Fruit fly (Drosophila melanogaster) whole organism, wandering third instar larva: Measurements from ENCODE around the gene CG17267.
A peak's percentile ranks its signal among the peaks of the same experiment; 100 is the strongest.

ENCODE experiments used
- Abd-B ChIP-seq: fragments of >200 bp; optimal IDR thresholded peaks from 2 replicates; lab custom pipeline; 2017; ENCODE audit warnings: missing biosample characterization, missing genetic modification characterization
- CG32264 ChIP-seq: fragments of 200-800 bp; sonication (Bioruptor generic); optimal IDR thresholded peaks from 2 replicates; lab custom pipeline; 2016; ENCODE audit warnings: missing biosample characterization, missing genetic modification characterization
- CG9705 ChIP-seq: fragments of 200-800 bp; sonication (Bioruptor generic); optimal IDR thresholded peaks from 2 replicates; lab custom pipeline; 2018; ENCODE audit warnings: missing biosample characterization, mild to moderate bottlenecking, missing genetic modification characterization
- CrebA ChIP-seq: fragments of 200-800 bp; sonication (Bioruptor generic); optimal IDR thresholded peaks from 2 replicates; lab custom pipeline; 2016; ENCODE audit warnings: missing biosample characterization, mild to moderate bottlenecking, missing genetic modification characterization, borderline replicate concordance
- Dfd ChIP-seq: fragments of >200 bp; optimal IDR thresholded peaks from 2 replicates; lab custom pipeline; 2017; ENCODE audit warnings: missing biosample characterization, missing genetic modification characterization
- Dif ChIP-seq: fragments of 200-275, 200-300 bp; sonication (Bioruptor generic); optimal IDR thresholded peaks from 2 replicates; lab custom pipeline; 2018; ENCODE audit warnings: missing biosample characterization, missing genetic modification characterization; ENCODE audit not compliant: partially characterized antibody
- GATAd ChIP-seq: sonication (Bioruptor generic); optimal IDR thresholded peaks from 2 replicates; lab custom pipeline; 2016; ENCODE audit warnings: missing biosample characterization, missing genetic modification characterization
- HLH106 ChIP-seq: fragments of 200-800 bp; optimal IDR thresholded peaks from 3 replicates; lab custom pipeline; 2019; ENCODE audit warnings: missing biosample characterization, mild to moderate bottlenecking, missing genetic modification characterization, moderate library complexity
- Hnf4 ChIP-seq: fragments of 200-800 bp; sonication (Bioruptor generic); optimal IDR thresholded peaks from 2 replicates; lab custom pipeline; 2016; ENCODE audit warnings: missing biosample characterization, mild to moderate bottlenecking, missing genetic modification characterization
- Hr78 ChIP-seq: fragments of >200 bp; optimal IDR thresholded peaks from 2 replicates; lab custom pipeline; 2017; ENCODE audit warnings: missing biosample characterization, missing genetic modification characterization
- Hr83 ChIP-seq: fragments of 200-300 bp; sonication (Bioruptor generic); optimal IDR thresholded peaks from 2 replicates; lab custom pipeline; 2016; ENCODE audit warnings: missing biosample characterization, mild to moderate bottlenecking, missing genetic modification characterization, moderate library complexity; ENCODE audit not compliant: poor library complexity, severe bottlenecking
- Jra ChIP-seq: sonication (Bioruptor generic); optimal IDR thresholded peaks from 2 replicates; lab custom pipeline; 2016; ENCODE audit warnings: missing biosample characterization, missing genetic modification characterization
- Mio ChIP-seq: sonication (Bioruptor generic); optimal IDR thresholded peaks from 2 replicates; lab custom pipeline; 2016; ENCODE audit warnings: missing biosample characterization, missing genetic modification characterization
- Myc ChIP-seq: fragments of >200 bp; optimal IDR thresholded peaks from 2 replicates; lab custom pipeline; 2017
- N ChIP-seq: fragments of >200 bp; optimal IDR thresholded peaks from 2 replicates; lab custom pipeline; 2018; ENCODE audit warnings: missing biosample characterization, missing external identifiers, missing genetic modification characterization
- OdsH ChIP-seq: fragments of 200-800 bp; sonication (Bioruptor generic); optimal IDR thresholded peaks from 2 replicates; lab custom pipeline; 2016; ENCODE audit warnings: missing biosample characterization, mild to moderate bottlenecking, missing genetic modification characterization
- Rel ChIP-seq, 2 experiments: fragments of 200-800 bp; sonication (Bioruptor generic) in 1 of 2; optimal IDR thresholded peaks; 2 replicates in 1 of 2; 3 replicates in 1 of 2; lab custom pipeline; 2016 to 2019; ENCODE audit warnings: mild to moderate bottlenecking in 2 of 2, missing biosample characterization in 2 of 2, missing genetic modification characterization in 2 of 2, moderate library complexity in 1 of 2
- Sp1 ChIP-seq: fragments of 200-800 bp; sonication (Bioruptor generic); optimal IDR thresholded peaks from 3 replicates; lab custom pipeline; 2019; ENCODE audit warnings: missing biosample characterization, mild to moderate bottlenecking, missing genetic modification characterization, moderate library complexity
- Vsx2 ChIP-seq: fragments of 200-300, 225-300 bp; sonication (Bioruptor generic); optimal IDR thresholded peaks from 2 replicates; lab custom pipeline; 2018; ENCODE audit warnings: missing biosample characterization, missing genetic modification characterization; ENCODE audit not compliant: partially characterized antibody
- br ChIP-seq: fragments of 200-800 bp; sonication (Bioruptor generic); optimal IDR thresholded peaks from 2 replicates; lab custom pipeline; 2016; ENCODE audit warnings: missing biosample characterization, missing genetic modification characterization
- dl ChIP-seq, 2 experiments: fragments of 175-275, 200-275 bp in 1 of 2; fragments of 200-275 bp in 1 of 2; sonication (Bioruptor generic); optimal IDR thresholded peaks; lab custom pipeline; 2018; ENCODE audit warnings: mild to moderate bottlenecking in 2 of 2, missing biosample characterization in 2 of 2, missing genetic modification characterization in 2 of 2, moderate library complexity in 2 of 2; ENCODE audit not compliant: partially characterized antibody in 2 of 2, insufficient read depth in 1 of 2
- dmrt93B ChIP-seq: fragments of 200-800 bp; sonication (Bioruptor generic); optimal IDR thresholded peaks from 2 replicates; lab custom pipeline; 2018; ENCODE audit warnings: missing biosample characterization, mild to moderate bottlenecking, missing genetic modification characterization
- dsf ChIP-seq: sonication (Bioruptor generic); optimal IDR thresholded peaks from 2 replicates; lab custom pipeline; 2016; ENCODE audit warnings: missing biosample characterization, missing genetic modification characterization, borderline replicate concordance
- ey ChIP-seq: fragments of 200-800 bp; sonication (Bioruptor generic); optimal IDR thresholded peaks from 2 replicates; lab custom pipeline; 2016; ENCODE audit warnings: missing biosample characterization, missing genetic modification characterization
- foxo ChIP-seq, 2 experiments: fragments of 200-800 bp; sonication (Bioruptor generic); optimal IDR thresholded peaks; 2 replicates in 1 of 2; 3 replicates in 1 of 2; lab custom pipeline; 2016 to 2017; ENCODE audit warnings: missing biosample characterization in 2 of 2, missing genetic modification characterization in 2 of 2
- fru ChIP-seq: fragments of 200-800 bp; sonication (Bioruptor generic); optimal IDR thresholded peaks from 3 replicates; lab custom pipeline; 2016; ENCODE audit warnings: missing biosample characterization, mild to moderate bottlenecking, missing genetic modification characterization
- h ChIP-seq: fragments of 200-800 bp; sonication (Bioruptor generic); optimal IDR thresholded peaks from 3 replicates; lab custom pipeline; 2016; ENCODE audit warnings: missing biosample characterization, mild to moderate bottlenecking, missing genetic modification characterization
- jim ChIP-seq: fragments of 175-275, 200-325 bp; sonication (Bioruptor generic); optimal IDR thresholded peaks from 2 replicates; lab custom pipeline; 2016; ENCODE audit warnings: missing biosample characterization, mild to moderate bottlenecking, missing genetic modification characterization
- lola ChIP-seq: fragments of >200 bp; optimal IDR thresholded peaks from 2 replicates; lab custom pipeline; 2017; ENCODE audit warnings: missing biosample characterization, missing genetic modification characterization
- pan ChIP-seq: fragments of >200 bp; optimal IDR thresholded peaks from 2 replicates; lab custom pipeline; 2017
- psq ChIP-seq: fragments of 200-800 bp; sonication (Bioruptor generic); optimal IDR thresholded peaks from 3 replicates; lab custom pipeline; 2017; ENCODE audit warnings: missing biosample characterization, mild to moderate bottlenecking, missing genetic modification characterization, moderate library complexity
- rgr ChIP-seq: fragments of 200-800 bp; sonication (Bioruptor generic); optimal IDR thresholded peaks from 3 replicates; lab custom pipeline; 2016; ENCODE audit warnings: missing biosample characterization, mild to moderate bottlenecking, missing genetic modification characterization
- sage ChIP-seq: fragments of 200-800 bp; sonication (Bioruptor generic); optimal IDR thresholded peaks from 2 replicates; lab custom pipeline; 2016; ENCODE audit warnings: missing biosample characterization, mild to moderate bottlenecking, missing genetic modification characterization
- sv ChIP-seq: fragments of 200-800 bp; sonication (Bioruptor generic); optimal IDR thresholded peaks from 3 replicates; lab custom pipeline; 2016; ENCODE audit warnings: missing biosample characterization, missing genetic modification characterization
- tai ChIP-seq: sonication (Bioruptor generic); optimal IDR thresholded peaks from 2 replicates; lab custom pipeline; 2016; ENCODE audit warnings: missing biosample characterization, missing genetic modification characterization
- usp ChIP-seq: fragments of >200 bp; optimal IDR thresholded peaks from 2 replicates; lab custom pipeline; 2017; ENCODE audit warnings: missing biosample characterization, missing genetic modification characterization

The CG17267 gene

DNA sequence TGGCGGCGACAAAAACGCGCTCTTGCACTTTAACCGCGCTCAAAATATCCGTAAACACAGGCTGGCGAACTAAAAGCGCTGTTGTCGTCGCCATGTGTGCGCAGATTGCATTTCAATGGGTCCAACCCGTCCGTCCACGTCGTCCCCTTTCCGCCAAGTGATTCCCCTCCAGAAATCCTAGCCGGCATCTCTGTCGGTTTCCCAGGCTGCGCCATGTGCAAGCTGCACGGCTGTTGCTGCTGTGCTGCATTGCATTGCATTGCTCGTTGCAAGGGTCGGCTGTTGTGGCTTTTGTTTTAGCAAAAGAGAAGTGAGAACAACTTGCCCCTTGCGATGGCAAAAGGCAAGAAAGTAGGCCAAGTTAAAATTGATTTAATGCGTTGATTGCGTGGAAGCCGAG lies 35.2 kb upstream of the CG17267 start:
- TF ChIP-seq OdsH (GFP tag; lab: Kevin White, UChicago) = no peak
- no peak for TF ChIP-seq Jra (GFP tag; lab: Kevin White, UChicago)
- TF ChIP-seq Myc = no peak
- TF ChIP-seq Hr78 (GFP tag; lab: Kevin White, UChicago) = no peak
- no peak for TF ChIP-seq dmrt93B (GFP tag; lab: Kevin White, UChicago)
- no peak for TF ChIP-seq psq (GFP tag; lab: Kevin White, UChicago)
- TF ChIP-seq fru (GFP tag; lab: Kevin White, UChicago) = no peak
- TF ChIP-seq Mio (GFP tag; lab: Kevin White, UChicago) = no peak
- no peak for TF ChIP-seq pan
- TF ChIP-seq Sp1 (GFP tag; lab: Kevin White, UChicago) = no peak
- no peak for TF ChIP-seq h (GFP tag; lab: Kevin White, UChicago)

DNA sequence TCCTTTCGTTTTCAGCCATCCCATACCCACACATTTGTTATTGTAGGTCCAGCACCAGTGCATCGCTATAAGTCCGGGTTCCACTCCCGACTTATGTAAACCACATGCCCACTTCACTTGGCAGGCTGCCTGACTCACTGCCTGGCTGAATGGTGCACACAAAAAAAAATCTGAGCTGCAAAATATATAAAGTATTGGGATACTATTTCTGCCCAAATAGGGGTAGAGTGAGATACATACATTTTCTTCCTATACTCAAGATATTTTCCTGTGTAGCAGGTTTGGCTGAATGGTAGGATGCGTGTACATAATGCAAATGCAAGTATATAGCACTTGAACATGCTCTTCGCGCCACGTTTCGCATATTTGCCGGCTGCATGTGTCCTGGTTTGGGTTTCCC lies 34.3 kb upstream of the CG17267 start:
- TF ChIP-seq foxo (GFP tag; optimal IDR thresholded peaks at IDR 0.05; lab: Kevin White, UChicago) = peak in 1 of 2 experiments; percentile 19
- TF ChIP-seq Jra (GFP tag; lab: Kevin White, UChicago) = no peak

DNA sequence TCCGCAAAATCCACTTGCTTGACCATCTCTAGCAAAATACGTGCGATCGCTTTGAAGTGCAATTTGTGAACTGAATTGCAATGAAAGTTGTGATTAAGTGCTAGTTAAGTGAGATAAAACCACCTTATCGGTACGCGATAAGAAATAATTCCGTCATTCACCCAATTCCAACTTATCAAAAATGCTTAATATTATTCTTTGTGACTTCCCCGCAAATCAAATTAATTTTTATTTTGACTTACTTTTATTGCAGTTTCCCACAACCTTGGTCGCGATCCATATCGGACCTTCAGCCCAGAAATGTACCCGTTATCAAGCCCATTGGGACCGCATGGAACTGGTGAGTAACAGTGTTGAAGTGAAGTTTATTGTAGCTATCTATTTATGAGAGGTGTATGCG lies 33.6 kb upstream of the CG17267 start, which contains the start of gene Takl1:
Gene Takl1, minus strand, starts transcription at position 59 of the 400 bp plus-strand sequence.
- TF ChIP-seq Rel (GFP tag; optimal IDR thresholded peaks at IDR 0.05; lab: Kevin White, UChicago) (no peak), Rel (tag; optimal IDR thresholded peaks at IDR 0.05; lab: Kevin White, UChicago) (peak; percentile 97), Hnf4 (GFP tag; lab: Kevin White, UChicago) (no peak)
- TF ChIP-seq, all 38 proteins: peak for 1

DNA sequence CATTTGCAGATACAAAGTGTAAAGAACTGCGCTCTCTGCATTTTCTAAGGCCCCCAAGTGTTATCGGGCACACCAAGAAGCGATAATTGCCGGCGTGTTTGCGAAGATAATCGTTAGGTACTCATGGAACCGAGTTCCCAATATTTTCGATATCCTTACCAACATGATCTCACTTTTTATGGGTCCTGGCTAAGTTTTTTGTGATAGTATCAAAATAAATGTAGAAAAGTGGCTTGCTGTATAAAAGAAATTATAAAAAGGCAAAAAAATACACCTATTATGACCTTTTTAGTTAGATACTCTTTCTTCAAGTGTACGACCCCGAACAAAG lies 27.2 kb upstream of the CG17267 start:
- TF ChIP-seq br (GFP tag; lab: Kevin White, UChicago) = no peak
- TF ChIP-seq Hr83 (GFP tag; lab: Kevin White, UChicago) = peak; percentile 85
- TF ChIP-seq jim (GFP tag; lab: Kevin White, UChicago) = no peak
- no peak for TF ChIP-seq Jra (GFP tag; lab: Kevin White, UChicago)

DNA sequence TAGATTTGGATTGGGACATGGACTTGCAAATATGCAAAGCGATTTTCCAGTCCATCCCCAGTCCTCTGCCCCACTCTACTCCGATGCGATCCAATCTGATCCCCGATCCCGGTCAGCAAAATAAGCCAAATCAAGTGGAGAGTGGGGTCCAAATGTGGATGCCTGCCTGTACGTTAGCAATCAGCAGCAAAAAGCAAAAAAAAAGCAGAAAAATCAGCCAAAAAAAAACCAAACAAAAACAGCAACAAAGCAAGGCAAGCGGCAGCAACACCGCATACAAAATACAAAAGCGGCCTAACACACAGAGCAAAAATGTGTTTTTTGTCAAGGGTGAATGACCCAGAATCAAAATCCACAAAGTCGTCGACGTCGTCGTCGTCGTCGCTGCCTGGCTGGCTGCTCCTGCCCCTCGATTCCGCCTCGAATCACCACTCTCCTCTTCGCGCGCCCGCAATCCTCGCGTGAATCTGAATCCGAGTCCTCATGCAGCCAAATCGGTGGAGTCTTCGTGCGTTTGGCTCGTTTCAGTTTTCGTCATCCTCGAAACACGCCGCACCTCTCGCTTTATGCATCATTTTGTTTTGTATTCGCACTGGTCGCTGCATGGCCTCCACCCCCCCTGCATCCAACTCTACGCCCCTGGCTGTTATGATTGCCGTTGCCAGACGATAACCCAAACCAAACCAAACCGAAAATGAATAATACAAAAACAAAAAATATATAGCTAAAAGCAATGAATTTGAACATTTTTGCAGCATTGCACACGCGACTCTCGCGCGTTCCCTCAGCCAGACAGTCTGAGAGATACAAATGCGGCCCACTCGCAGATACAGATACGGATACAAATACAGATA lies 26.6 kb upstream of the CG17267 start:
- TF ChIP-seq sage (GFP tag; lab: Kevin White, UChicago) (peak; percentile 50), Sp1 (GFP tag; lab: Kevin White, UChicago) (peak; percentile 70), rgr (GFP tag; lab: Kevin White, UChicago) (peak; percentile 88), CrebA (peak; percentile 74), tai (peak; percentile 94), dsf (GFP tag; lab: Kevin White, UChicago) (no peak), dmrt93B (GFP tag; lab: Kevin White, UChicago) (peak; percentile 52), Vsx2 (GFP tag; lab: Kevin White, UChicago) (peak; percentile 42), ey (peak; percentile 90), usp (GFP tag; lab: Kevin White, UChicago) (no peak), Hr83 (GFP tag; lab: Kevin White, UChicago) (peak; percentile 88), Hr78 (GFP tag; lab: Kevin White, UChicago) (no peak), Dif (GFP tag; lab: Kevin White, UChicago) (peak; percentile 57), h (GFP tag; lab: Kevin White, UChicago) (peak; percentile 97), psq (GFP tag; lab: Kevin White, UChicago) (peak; percentile 91), Abd-B (no peak), Jra (GFP tag; lab: Kevin White, UChicago) (peak; percentile 81), pan (no peak), Mio (GFP tag; lab: Kevin White, UChicago) (peak; percentile 50), sv (no peak), GATAd (GFP tag; lab: Kevin White, UChicago) (no peak), br (GFP tag; lab: Kevin White, UChicago) (peak; percentile 89), HLH106 (peak; percentile 82), Hnf4 (GFP tag; lab: Kevin White, UChicago) (peak; percentile 85), lola (GFP tag; lab: Kevin White, UChicago) (no peak), Rel (GFP tag; optimal IDR thresholded peaks at IDR 0.05; lab: Kevin White, UChicago) (peak; percentile 94), Rel (tag; optimal IDR thresholded peaks at IDR 0.05; lab: Kevin White, UChicago) (peak; percentile 58), N (GFP tag; lab: Kevin White, UChicago) (no peak), CG32264 (GFP tag; lab: Kevin White, UChicago) (peak; percentile 73), Myc (no peak), foxo (GFP tag; optimal IDR thresholded peaks at IDR 0.05; lab: Kevin White, UChicago) (peak; percentile 40 to 91), CG9705 (GFP tag; lab: Kevin White, UChicago) (peak; percentile 21), dl (GFP tag; optimal IDR thresholded peaks at IDR 0.05; lab: Kevin White, UChicago; ENCODE audit: insufficient read depth in 1 of 2, partially characterized antibody in 2 of 2) (peak in 1 of 2 experiments; percentile 14), fru (GFP tag; lab: Kevin White, UChicago) (peak; percentile 87), OdsH (GFP tag; lab: Kevin White, UChicago) (peak; percentile 87), jim (GFP tag; lab: Kevin White, UChicago) (peak; percentile 91), Dfd (GFP tag; lab: Kevin White, UChicago) (no peak)
